Worm (Caenorhabditis elegans): ENCODE measurements around the gene hch-1.

Gene hch-1

DNA sequence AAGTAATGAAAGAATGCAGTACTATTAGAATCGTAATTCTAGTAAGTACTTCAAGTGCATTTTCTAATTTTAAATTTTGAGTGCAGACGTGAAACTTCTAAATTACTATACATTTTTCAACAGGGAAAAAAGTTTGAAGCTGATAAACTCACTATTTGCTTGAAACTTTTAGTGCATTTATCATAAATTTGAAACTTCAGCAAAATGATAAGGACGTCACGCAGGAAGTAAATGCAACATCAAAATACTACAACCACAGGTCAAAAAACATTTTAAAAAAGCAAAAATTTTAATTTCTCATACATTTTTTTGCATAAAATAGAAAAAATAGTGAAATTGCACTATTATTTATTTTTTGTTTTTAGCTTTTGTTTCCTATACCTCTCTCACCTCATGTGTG is 39.7 kb upstream of the hch-1 start:
- TF ChIP-seq Y55F3AM.14 (GFP tag; optimal IDR thresholded peaks at IDR 0.05) = no peak
- no peak for TF ChIP-seq nhr-77 (tag; optimal IDR thresholded peaks at IDR 0.05)
- peak; percentile 42 for TF ChIP-seq fos-1 (tag; optimal IDR thresholded peaks at IDR 0.05)
- no peak for TF ChIP-seq lin-11 (tag; optimal IDR thresholded peaks at IDR 0.05)

ce11 chrX:14737623-14738022 is 37.8 kb upstream of the hch-1 start:
- TF ChIP-seq egl-27 (tag; optimal IDR thresholded peaks at IDR 0.05) = no peak
- no peak for TF ChIP-seq nhr-6 (tag; optimal IDR thresholded peaks at IDR 0.05)
- no peak for TF ChIP-seq C34F6.9 (tag; optimal IDR thresholded peaks at IDR 0.05)
- TF ChIP-seq blmp-1 (tag; optimal IDR thresholded peaks at IDR 0.05; ENCODE audit: insufficient read depth) = no peak
- TF ChIP-seq zag-1 (tag; optimal IDR thresholded peaks at IDR 0.05) = no peak
- no peak for TF ChIP-seq nhr-21 (tag; optimal IDR thresholded peaks at IDR 0.05)
- no peak for TF ChIP-seq ztf-11 (tag; optimal IDR thresholded peaks at IDR 0.05)
- TF ChIP-seq ZK546.5 (tag; optimal IDR thresholded peaks at IDR 0.05) = no peak
- no peak for TF ChIP-seq mab-5 (tag; optimal IDR thresholded peaks at IDR 0.05)
- TF ChIP-seq nhr-25 (tag; optimal IDR thresholded peaks at IDR 0.05) = no peak
- no peak for TF ChIP-seq snpc-4 (tag; optimal IDR thresholded peaks at IDR 0.05)
- TF ChIP-seq R02D3.7 (tag; optimal IDR thresholded peaks at IDR 0.05) = no peak
- no peak for TF ChIP-seq nhr-77 (tag; optimal IDR thresholded peaks at IDR 0.05)
- no peak for TF ChIP-seq F13H6.1 (tag; optimal IDR thresholded peaks at IDR 0.05)
- no peak for TF ChIP-seq gmeb-1 (tag; optimal IDR thresholded peaks at IDR 0.05)
- no peak for TF ChIP-seq skn-1 (tag; optimal IDR thresholded peaks at IDR 0.05)
- TF ChIP-seq sem-4 (tag; optimal IDR thresholded peaks at IDR 0.05) = no peak
- no peak for TF ChIP-seq mdl-1 (tag; optimal IDR thresholded peaks at IDR 0.05)
- TF ChIP-seq nhr-237 (tag; optimal IDR thresholded peaks at IDR 0.05) = no peak

DNA sequence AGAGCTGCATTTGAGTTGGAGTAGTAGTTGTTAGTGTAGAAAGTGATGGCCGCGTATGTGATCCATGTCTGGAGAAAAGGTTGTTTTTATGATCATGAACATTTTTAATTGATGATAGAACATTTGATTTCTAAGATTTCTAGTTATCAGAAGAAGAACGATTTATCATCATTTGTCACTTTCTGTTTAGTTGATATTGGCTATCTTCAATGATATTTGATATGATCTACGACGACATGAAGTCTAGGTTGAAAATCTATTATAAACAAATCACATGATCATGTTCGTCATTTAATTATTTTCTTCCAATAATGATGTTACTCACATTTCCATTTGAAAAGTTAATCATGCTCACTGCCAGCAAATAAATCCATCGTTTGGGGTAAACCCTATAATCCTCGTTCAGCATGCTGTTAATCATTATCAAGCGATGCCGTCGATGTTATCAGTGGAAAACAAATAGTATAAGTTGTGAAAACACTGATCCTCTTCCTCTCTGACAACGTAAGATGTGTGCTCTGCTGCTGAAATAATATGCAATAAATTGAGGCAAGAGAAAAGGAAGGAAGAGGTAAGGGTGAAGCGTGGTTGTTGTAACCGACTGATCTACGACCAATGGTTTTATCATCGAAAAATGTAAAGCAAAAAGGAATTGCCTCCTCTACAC is 37.3 kb upstream of the hch-1 start:
- TF ChIP-seq ztf-1 (GFP tag; conservative IDR thresholded peaks at IDR 0.05) (no peak), mdl-1 (tag; optimal IDR thresholded peaks at IDR 0.05) (no peak), nhr-10 (tag; optimal IDR thresholded peaks at IDR 0.05) (no peak), alr-1 (tag; optimal IDR thresholded peaks at IDR 0.05) (no peak), lsy-2 (tag; optimal IDR thresholded peaks at IDR 0.05) (peak in 1 of 2 experiments; percentile 4), gmeb-1 (tag; optimal IDR thresholded peaks at IDR 0.05) (peak; percentile 12), elt-1 (tag; optimal IDR thresholded peaks at IDR 0.05) (no peak), sma-9 (GFP tag; optimal IDR thresholded peaks at IDR 0.05) (no peak), sma-9 (tag; optimal IDR thresholded peaks at IDR 0.05) (no peak), aly-2 (tag; optimal IDR thresholded peaks at IDR 0.05) (no peak), blmp-1 (tag; optimal IDR thresholded peaks at IDR 0.05; ENCODE audit: insufficient read depth) (peak; percentile 53), snpc-4 (tag; optimal IDR thresholded peaks at IDR 0.05) (no peak), F13H6.1 (tag; optimal IDR thresholded peaks at IDR 0.05) (no peak), lin-39 (tag; optimal IDR thresholded peaks at IDR 0.05) (no peak), sma-3 (GFP tag; optimal IDR thresholded peaks at IDR 0.05) (peak; percentile 56), sem-4 (tag; optimal IDR thresholded peaks at IDR 0.05) (no peak), nhr-21 (tag; optimal IDR thresholded peaks at IDR 0.05) (peak; percentile 49), fos-1 (tag; optimal IDR thresholded peaks at IDR 0.05) (peak; percentile 5), dmd-4 (tag; optimal IDR thresholded peaks at IDR 0.05) (no peak), nhr-25 (tag; optimal IDR thresholded peaks at IDR 0.05) (peak; percentile 66)

DNA sequence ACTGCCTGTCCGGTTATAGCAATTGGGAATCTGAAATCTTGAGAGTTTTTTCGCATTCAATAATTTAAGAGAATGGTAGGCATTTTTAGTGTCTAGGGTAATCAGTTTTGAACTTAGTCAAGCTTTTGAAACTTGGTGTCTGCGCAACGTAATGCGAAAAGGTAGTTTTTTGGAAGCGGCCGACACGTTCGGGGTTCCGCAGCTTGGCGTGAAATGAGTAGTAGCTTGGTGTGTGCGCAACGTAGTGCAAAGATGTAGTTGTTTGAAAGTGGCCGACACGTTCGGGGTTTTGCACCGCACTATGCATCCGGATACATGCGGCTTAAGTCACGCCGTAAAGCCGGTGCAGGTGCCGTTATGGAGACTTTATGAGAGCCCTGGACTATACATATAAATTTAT is 36.4 kb upstream of the hch-1 start:
- peak; percentile 16 for TF ChIP-seq snpc-4 (tag; optimal IDR thresholded peaks at IDR 0.05)
- no peak for TF ChIP-seq ama-1 (optimal IDR thresholded peaks at IDR 0.05)

- TF ChIP-seq F13H6.1 (tag; optimal IDR thresholded peaks at IDR 0.05) (peak; percentile 47), nhr-129 (tag; optimal IDR thresholded peaks at IDR 0.05) (peak; percentile 0), unc-39 (tag; optimal IDR thresholded peaks at IDR 0.05) (no peak), ceh-82 (tag; optimal IDR thresholded peaks at IDR 0.05) (no peak), lin-13 (GFP tag; optimal IDR thresholded peaks at IDR 0.05) (no peak), snpc-4 (tag; optimal IDR thresholded peaks at IDR 0.05) (no peak), sma-9 (GFP tag; optimal IDR thresholded peaks at IDR 0.05) (peak; percentile 44), sma-9 (tag; optimal IDR thresholded peaks at IDR 0.05) (no peak), nhr-11 (tag; optimal IDR thresholded peaks at IDR 0.05) (no peak), nhr-21 (tag; optimal IDR thresholded peaks at IDR 0.05) (no peak)
Measured at ce11 chrX:14731828-14732331, 32.1 kb upstream of the hch-1 start, which contains the start of gene F33C8.4. TSS of gene F33C8.4 (plus strand) at chrX:14732281.
